Fruit fly (Drosophila melanogaster) whole organism, embryonic: ENCODE measurements around the gene gce.
A peak's percentile ranks its signal among the peaks of the same experiment; 100 is the strongest.

Experiments
- CG10321 ChIP-seq: fragments of 200-800 bp; sonication (Bioruptor generic); IDR thresholded peaks from 2 replicates; pipeline ENCODE4 v1.3.6; 2022; ENCODE audit warnings: missing biosample characterization, missing genetic modification characterization
- CG11723 ChIP-seq: fragments of 200-800 bp; sonication (Bioruptor generic); optimal IDR thresholded peaks from 2 replicates; lab custom pipeline; 2017; ENCODE audit warnings: missing biosample characterization, mild to moderate bottlenecking, missing genetic modification characterization
- CG12299 ChIP-seq: fragments of 200-800 bp; sonication (Bioruptor generic); optimal IDR thresholded peaks from 2 replicates; lab custom pipeline; 2018; ENCODE audit warnings: missing biosample characterization, mild to moderate bottlenecking, missing genetic modification characterization
- CG13123 ChIP-seq: fragments of 200-800 bp; sonication (Bioruptor generic); optimal IDR thresholded peaks from 2 replicates; lab custom pipeline; 2016; ENCODE audit warnings: missing biosample characterization, missing genetic modification characterization
- CG1529 ChIP-seq: fragments of 200-800 bp; sonication (Bioruptor generic); optimal IDR thresholded peaks from 3 replicates; lab custom pipeline; 2018; ENCODE audit warnings: missing biosample characterization, missing genetic modification characterization
- CG16813 ChIP-seq: fragments of 200-800 bp; sonication (Bioruptor generic); IDR thresholded peaks from 3 replicates; pipeline ENCODE4 v1.3.6; 2022; ENCODE audit warnings: missing biosample characterization, missing genetic modification characterization; ENCODE audit not compliant: partially characterized antibody
- CG17328 ChIP-seq: fragments of 200-800 bp; sonication (Bioruptor generic); IDR thresholded peaks from 2 replicates; pipeline ENCODE4 v1.3.6; 2022; ENCODE audit warnings: missing biosample characterization, missing genetic modification characterization
- CG17568 ChIP-seq: fragments of 200-800 bp; sonication (Bioruptor generic); optimal IDR thresholded peaks from 2 replicates; lab custom pipeline; 2018; ENCODE audit warnings: missing biosample characterization, mild to moderate bottlenecking, missing genetic modification characterization, moderate library complexity
- CG1832 ChIP-seq: fragments of 200-800 bp; sonication (Bioruptor generic); optimal IDR thresholded peaks from 2 replicates; lab custom pipeline; 2017; ENCODE audit warnings: missing biosample characterization, mild to moderate bottlenecking, missing genetic modification characterization, inconsistent platforms
- CG4730 ChIP-seq: fragments of 200-800 bp; sonication (Bioruptor generic); IDR thresholded peaks from 2 replicates; pipeline ENCODE4 v1.3.6; 2022; ENCODE audit warnings: missing biosample characterization, missing genetic modification characterization
- CG8290 ChIP-seq, 3 experiments: fragments of 200-800 bp; sonication (Bioruptor generic); optimal IDR thresholded peaks; 2 replicates each; lab custom pipeline; 2016 to 2019; ENCODE audit warnings: missing biosample characterization in 3 of 3, missing genetic modification characterization in 3 of 3, mild to moderate bottlenecking in 2 of 3, moderate library complexity in 1 of 3
- CG9609 ChIP-seq: fragments of 200-800 bp; sonication (Bioruptor generic); optimal IDR thresholded peaks from 3 replicates; lab custom pipeline; 2016; ENCODE audit warnings: missing biosample characterization, missing genetic modification characterization
- Camta ChIP-seq: fragments of 200-800 bp; sonication (Bioruptor generic); optimal IDR thresholded peaks from 2 replicates; lab custom pipeline; 2016; ENCODE audit warnings: missing biosample characterization, missing genetic modification characterization
- Dll ChIP-seq: fragments of 200-800 bp; sonication (Bioruptor generic); IDR thresholded peaks from 4 replicates; pipeline ENCODE4 v1.3.6; 2022; ENCODE audit warnings: missing biosample characterization, missing genetic modification characterization; ENCODE audit not compliant: partially characterized antibody
- Elba2 ChIP-seq: fragments of 200-800 bp; sonication (Bioruptor generic); optimal IDR thresholded peaks from 3 replicates; lab custom pipeline; 2016; ENCODE audit warnings: missing biosample characterization, missing genetic modification characterization
- Ets97D ChIP-seq: fragments of 200-800 bp; sonication (Bioruptor generic); optimal IDR thresholded peaks from 3 replicates; lab custom pipeline; 2016; ENCODE audit warnings: missing biosample characterization, missing genetic modification characterization
- Gsc ChIP-seq: fragments of 200-800 bp; sonication (Bioruptor generic); IDR thresholded peaks from 2 replicates; pipeline ENCODE4 v1.3.6; 2022; ENCODE audit warnings: missing biosample characterization, missing genetic modification characterization
- Hsf ChIP-seq: fragments of 200-800 bp; sonication (Bioruptor generic); optimal IDR thresholded peaks from 3 replicates; lab custom pipeline; 2016; ENCODE audit warnings: missing biosample characterization, missing genetic modification characterization
- Meics ChIP-seq: fragments of 200-800 bp; sonication (Bioruptor generic); optimal IDR thresholded peaks from 2 replicates; lab custom pipeline; 2017; ENCODE audit warnings: missing biosample characterization, mild to moderate bottlenecking, missing genetic modification characterization
- Ravus ChIP-seq: fragments of 200-800 bp; sonication (Bioruptor generic); IDR thresholded peaks from 2 replicates; pipeline ENCODE4 v1.3.6; 2022; ENCODE audit warnings: missing biosample characterization, missing genetic modification characterization
- Sox100B ChIP-seq: fragments of 200-800 bp; sonication (Bioruptor generic); optimal IDR thresholded peaks from 3 replicates; lab custom pipeline; 2018; ENCODE audit warnings: missing biosample characterization, mild to moderate bottlenecking, missing genetic modification characterization
- Spps ChIP-seq: fragments of 200-800 bp; sonication (Bioruptor generic); optimal IDR thresholded peaks from 2 replicates; lab custom pipeline; 2018; ENCODE audit warnings: missing biosample characterization, mild to moderate bottlenecking, missing genetic modification characterization
- Tbp ChIP-seq: fragments of >200 bp; optimal IDR thresholded peaks from 2 replicates; lab custom pipeline; 2018; ENCODE audit warnings: missing biosample characterization, missing genetic modification characterization
- az2 ChIP-seq: fragments of 200-800 bp; sonication (Bioruptor generic); optimal IDR thresholded peaks from 3 replicates; lab custom pipeline; 2016; ENCODE audit warnings: missing biosample characterization, missing genetic modification characterization
- ci ChIP-seq: fragments of 200-800 bp; sonication (Bioruptor generic); IDR thresholded peaks from 3 replicates; pipeline ENCODE4 v1.3.6; 2022; ENCODE audit warnings: missing biosample characterization, missing genetic modification characterization
- da ChIP-seq: fragments of 200-800 bp; sonication (Bioruptor generic); optimal IDR thresholded peaks from 2 replicates; lab custom pipeline; 2016; ENCODE audit warnings: missing biosample characterization, missing genetic modification characterization
- dan ChIP-seq: fragments of 200-800 bp; sonication (Bioruptor generic); IDR thresholded peaks from 2 replicates; pipeline ENCODE4 v1.3.6; 2022; ENCODE audit warnings: missing biosample characterization, missing genetic modification characterization
- disco-r ChIP-seq: fragments of 200-800 bp; sonication (Bioruptor generic); optimal IDR thresholded peaks from 2 replicates; lab custom pipeline; 2016; ENCODE audit warnings: missing biosample characterization, missing genetic modification characterization
- ems ChIP-seq: fragments of 200-800 bp; sonication (Bioruptor generic); optimal IDR thresholded peaks from 3 replicates; lab custom pipeline; 2016; ENCODE audit warnings: missing biosample characterization, missing genetic modification characterization
- eve ChIP-seq, 2 experiments: fragments of >200 bp; optimal IDR thresholded peaks; 2 replicates each; lab custom pipeline; 2017; ENCODE audit warnings: missing biosample characterization in 2 of 2, missing genetic modification characterization in 2 of 2
- exex ChIP-seq: fragments of 200-800 bp; sonication (Bioruptor generic); optimal IDR thresholded peaks from 4 replicates; lab custom pipeline; 2018; ENCODE audit warnings: missing biosample characterization, mild to moderate bottlenecking, missing genetic modification characterization, moderate library complexity
- eyg ChIP-seq: fragments of 200-800 bp; sonication (Bioruptor generic); optimal IDR thresholded peaks from 3 replicates; lab custom pipeline; 2016; ENCODE audit warnings: missing biosample characterization, missing genetic modification characterization
- fru ChIP-seq: fragments of >200 bp; optimal IDR thresholded peaks from 2 replicates; lab custom pipeline; 2017
- fu2 ChIP-seq: fragments of 200-800 bp; sonication (Bioruptor generic); optimal IDR thresholded peaks from 2 replicates; lab custom pipeline; 2016; ENCODE audit warnings: missing biosample characterization, missing genetic modification characterization
- gro ChIP-seq: fragments of 200-800 bp; sonication (Bioruptor generic); optimal IDR thresholded peaks from 2 replicates; lab custom pipeline; 2016; ENCODE audit warnings: missing biosample characterization, missing genetic modification characterization
- gt ChIP-seq: fragments of 200-800 bp; sonication (Bioruptor generic); IDR thresholded peaks from 2 replicates; pipeline ENCODE4 v1.3.6; 2022; ENCODE audit warnings: missing biosample characterization, missing genetic modification characterization
- kay ChIP-seq: fragments of 200-800 bp; sonication (Bioruptor generic); optimal IDR thresholded peaks from 2 replicates; lab custom pipeline; 2016; ENCODE audit warnings: missing biosample characterization, missing genetic modification characterization
- lmd ChIP-seq: fragments of 200-800 bp; sonication (Bioruptor generic); IDR thresholded peaks from 2 replicates; pipeline ENCODE4 v1.3.6; 2022; ENCODE audit warnings: missing biosample characterization, missing genetic modification characterization
- nerfin-1 ChIP-seq: fragments of 200-800 bp; sonication (Bioruptor generic); optimal IDR thresholded peaks from 3 replicates; lab custom pipeline; 2019; ENCODE audit warnings: missing biosample characterization, mild to moderate bottlenecking, missing genetic modification characterization, moderate library complexity
- oc ChIP-seq: fragments of 200-800 bp; sonication (Bioruptor generic); optimal IDR thresholded peaks from 2 replicates; lab custom pipeline; 2018; ENCODE audit warnings: missing biosample characterization, mild to moderate bottlenecking, missing genetic modification characterization, moderate library complexity
- p53 ChIP-seq: fragments of 200-800 bp; sonication (Bioruptor generic); optimal IDR thresholded peaks from 2 replicates; lab custom pipeline; 2016; ENCODE audit warnings: missing biosample characterization, missing genetic modification characterization
- prd ChIP-seq, 3 experiments: fragments of >200 bp in 2 of 3; fragments of 200-800 bp in 1 of 3; sonication (Bioruptor generic) in 1 of 3; optimal IDR thresholded peaks in 2 of 3; IDR thresholded peaks in 1 of 3; 2 replicates in 2 of 3; 3 replicates in 1 of 3; pipeline versions ENCODE4 v1.3.6 to Lab custom; 2017 to 2022; ENCODE audit warnings: missing biosample characterization in 1 of 3, missing genetic modification characterization in 1 of 3
- pros ChIP-seq: fragments of 200-800 bp; sonication (Bioruptor generic); optimal IDR thresholded peaks from 3 replicates; lab custom pipeline; 2019; ENCODE audit warnings: missing biosample characterization, mild to moderate bottlenecking, missing genetic modification characterization, moderate library complexity
- row ChIP-seq: fragments of 200-800 bp; sonication (Bioruptor generic); IDR thresholded peaks from 3 replicates; pipeline ENCODE4 v1.3.6; 2022; ENCODE audit warnings: missing biosample characterization, missing genetic modification characterization
- so ChIP-seq: fragments of 200-800 bp; sonication (Bioruptor generic); IDR thresholded peaks from 3 replicates; pipeline ENCODE4 v1.3.6; 2022; ENCODE audit warnings: missing biosample characterization, missing genetic modification characterization
- tll ChIP-seq, 2 experiments: fragments of 200-800 bp in 1 of 2; fragments of >200 bp in 1 of 2; sonication (Bioruptor generic) in 1 of 2; optimal IDR thresholded peaks; 2 replicates each; lab custom pipeline; 2017 to 2019; ENCODE audit warnings: missing biosample characterization in 2 of 2, missing genetic modification characterization in 2 of 2, mild to moderate bottlenecking in 1 of 2, moderate library complexity in 1 of 2
- unc-4 ChIP-seq: fragments of 200-800 bp; sonication (Bioruptor generic); IDR thresholded peaks from 2 replicates; pipeline ENCODE4 v1.3.6; 2022; ENCODE audit warnings: missing biosample characterization, missing genetic modification characterization; ENCODE audit not compliant: partially characterized antibody
- unpg ChIP-seq: fragments of 200-800 bp; sonication (Bioruptor generic); optimal IDR thresholded peaks from 3 replicates; lab custom pipeline; 2018; ENCODE audit warnings: missing biosample characterization, mild to moderate bottlenecking, missing genetic modification characterization, moderate library complexity
- zf30C ChIP-seq: fragments of 200-800 bp; sonication (Bioruptor generic); optimal IDR thresholded peaks from 3 replicates; lab custom pipeline; 2018; ENCODE audit warnings: missing biosample characterization, mild to moderate bottlenecking, missing genetic modification characterization

gce gene

DNA sequence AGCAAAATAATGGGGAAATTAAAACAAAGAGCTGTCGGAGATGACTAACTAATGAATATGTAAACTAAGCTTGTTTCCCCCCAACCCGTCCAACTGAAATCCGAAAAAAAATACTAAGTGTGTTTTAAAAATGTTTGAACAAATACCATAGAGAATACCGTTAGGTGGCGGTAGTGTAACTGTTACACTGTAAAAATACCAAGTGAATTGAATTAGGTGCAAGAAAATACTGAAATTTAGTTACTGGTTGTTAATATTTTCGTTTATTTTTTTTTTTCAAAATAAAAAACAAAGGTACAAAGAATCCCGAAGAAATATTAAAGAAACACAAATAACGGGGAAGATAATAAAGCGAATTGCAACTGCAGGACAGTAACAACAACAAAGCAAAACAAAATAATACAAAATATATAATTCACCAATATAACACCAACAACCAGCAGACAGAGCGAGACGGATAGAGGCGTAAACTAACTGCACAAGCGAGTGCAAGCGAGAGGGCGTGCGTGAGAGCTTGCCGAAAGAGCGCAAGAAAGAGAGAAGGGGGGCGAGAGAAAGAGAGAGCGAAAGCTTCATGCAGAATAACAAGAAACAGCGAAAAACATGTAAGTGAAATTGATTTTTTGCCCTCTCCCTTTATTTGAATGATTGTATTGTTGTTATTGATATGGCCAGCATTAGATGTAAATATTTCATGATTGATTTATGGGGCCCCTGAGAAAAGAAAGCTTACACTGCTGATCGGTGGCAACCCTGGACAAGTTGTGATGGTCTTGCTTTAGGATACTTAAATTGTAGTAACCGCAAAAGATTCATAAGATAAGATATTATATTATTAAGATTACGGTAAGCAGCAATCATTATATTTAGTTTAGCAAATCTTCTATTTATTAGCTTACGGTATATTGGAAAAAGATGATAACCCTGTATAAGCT is 8.7 kb downstream of the gce start (continued):
- no peak for TF ChIP-seq Dll
- TF ChIP-seq zf30C (GFP tag; lab: Kevin White, UChicago), result no peak
- TF ChIP-seq row, result peak; percentile 30; the same call in 1 of the 3 replicates
- no peak for TF ChIP-seq lmd (GFP tag; lab: Robert Waterston, UW)
- no peak for TF ChIP-seq CG16813 (GFP tag; lab: Robert Waterston, UW)
- TF ChIP-seq exex (tag; lab: Kevin White, UChicago), result peak; percentile 12
- TF ChIP-seq Hsf (GFP tag; lab: Kevin White, UChicago), result no peak
- TF ChIP-seq Meics (GFP tag; lab: Kevin White, UChicago), result no peak
- no peak for TF ChIP-seq CG13123 (GFP tag; lab: Kevin White, UChicago)
- TF ChIP-seq kay (GFP tag; lab: Kevin White, UChicago), result no peak
- no peak for TF ChIP-seq Sox100B (GFP tag; lab: Kevin White, UChicago)
- no peak for TF ChIP-seq nerfin-1 (tag; lab: Kevin White, UChicago)
- no peak for TF ChIP-seq so (GFP tag; lab: Robert Waterston, UW)
- TF ChIP-seq Elba2 (GFP tag; lab: Kevin White, UChicago), result no peak
- TF ChIP-seq az2 (GFP tag; lab: Kevin White, UChicago), result no peak
- TF ChIP-seq p53, result no peak
- no peak for TF ChIP-seq fru (lab: Kevin White, UChicago)
- no peak for TF ChIP-seq CG9609 (GFP tag; lab: Kevin White, UChicago)
- TF ChIP-seq CG1832 (GFP tag; lab: Kevin White, UChicago), result peak; percentile 71
- TF ChIP-seq CG17328 (GFP tag; lab: Robert Waterston, UW), result no peak
- TF ChIP-seq Spps, result no peak
- TF ChIP-seq eyg (GFP tag; lab: Kevin White, UChicago), result no peak
- TF ChIP-seq fu2 (GFP tag; lab: Kevin White, UChicago), result no peak
- no peak for TF ChIP-seq tll (GFP tag; optimal IDR thresholded peaks at IDR 0.05; lab: Kevin White, UChicago)
- TF ChIP-seq CG11723 (GFP tag; lab: Kevin White, UChicago), result no peak
- no peak for TF ChIP-seq disco-r (GFP tag; lab: Kevin White, UChicago)
- no peak for TF ChIP-seq CG17568 (GFP tag; lab: Kevin White, UChicago)
- TF ChIP-seq CG1529, result no peak
- peak; percentile 17; the same call in 1 of the 3 replicates for TF ChIP-seq ci (GFP tag; lab: Robert Waterston, UW)
- no peak for TF ChIP-seq CG12299 (tag; lab: Kevin White, UChicago)
- TF ChIP-seq eve (GFP tag; optimal IDR thresholded peaks at IDR 0.05; lab: Kevin White, UChicago), result no peak
- TF ChIP-seq Ets97D (GFP tag; lab: Kevin White, UChicago), result no peak
- TF ChIP-seq oc (tag; lab: Kevin White, UChicago), result no peak
- TF ChIP-seq prd (optimal IDR thresholded peaks at IDR 0.05; lab: Kevin White, UChicago), result no peak
- no peak for TF ChIP-seq prd (GFP tag; IDR thresholded peaks at IDR 0.05; lab: Robert Waterston, UW)
- TF ChIP-seq Tbp, result no peak
- peak; percentile 35 for TF ChIP-seq gro
- no peak for TF ChIP-seq Gsc (GFP tag; lab: Robert Waterston, UW)
- peak; percentile 81 for TF ChIP-seq CG10321
- TF ChIP-seq CG8290 (GFP tag; optimal IDR thresholded peaks at IDR 0.05; lab: Kevin White, UChicago), result no peak
- TF ChIP-seq CG8290 (tag; optimal IDR thresholded peaks at IDR 0.05; lab: Kevin White, UChicago), result no peak
- no peak for TF ChIP-seq Camta (GFP tag; lab: Kevin White, UChicago)
- no peak for TF ChIP-seq pros (GFP tag; lab: Kevin White, UChicago)
- no peak for TF ChIP-seq Ravus (GFP tag; lab: Robert Waterston, UW)
- TF ChIP-seq da (GFP tag; lab: Kevin White, UChicago), result no peak
- no peak for TF ChIP-seq dan (GFP tag; lab: Robert Waterston, UW)
- TF ChIP-seq unc-4, result no peak
- no peak for TF ChIP-seq ems (GFP tag; lab: Kevin White, UChicago)
- no peak for TF ChIP-seq gt (GFP tag; lab: Robert Waterston, UW)
- TF ChIP-seq unpg (GFP tag; lab: Kevin White, UChicago), result no peak
- no peak for TF ChIP-seq CG4730 (GFP tag; lab: Robert Waterston, UW)
